Worm (Caenorhabditis elegans) whole organism, early embryonic: ENCODE measurements around the gene F19B10.6.

Experiments used
- B0310.2 ChIP-seq: sonication (generic microtip); optimal IDR thresholded peaks from 2 replicates; lab custom pipeline; 2016; ENCODE audit warnings: mild to moderate bottlenecking, missing genetic modification characterization, missing compliant biosample characterization
- F13C5.2 ChIP-seq: sonication (generic microtip); optimal IDR thresholded peaks from 2 replicates; lab custom pipeline; 2017; ENCODE audit warnings: mild to moderate bottlenecking, missing genetic modification characterization, inconsistent platforms, missing compliant biosample characterization
- aly-1 ChIP-seq: sonication (generic microtip); optimal IDR thresholded peaks from 2 replicates; lab custom pipeline; 2016; ENCODE audit warnings: missing genetic modification characterization, missing compliant biosample characterization
- ama-1 ChIP-seq: fragments of 150-350 bp; optimal IDR thresholded peaks from 2 replicates; lab custom pipeline; 2014
- ceh-13 ChIP-seq: fragments of 200-800 bp; sonication (Bioruptor generic); optimal IDR thresholded peaks from 2 replicates; lab custom pipeline; 2018; ENCODE audit warnings: mild to moderate bottlenecking, missing genetic modification characterization, missing compliant biosample characterization
- ceh-36 ChIP-seq: sonication (generic microtip); optimal IDR thresholded peaks from 2 replicates; lab custom pipeline; 2016; ENCODE audit warnings: missing genetic modification characterization, inconsistent platforms, missing compliant biosample characterization
- ets-7 ChIP-seq: sonication (generic microtip); optimal IDR thresholded peaks from 2 replicates; lab custom pipeline; 2016; ENCODE audit warnings: missing genotype, missing genetic modification characterization, missing compliant biosample characterization
- flt-1 ChIP-seq: fragments of 200-800 bp; sonication (Bioruptor generic); IDR thresholded peaks from 2 replicates; pipeline ENCODE4 v1.3.6; 2022; ENCODE audit warnings: missing genetic modification characterization, missing compliant biosample characterization
- hmbx-1 ChIP-seq: sonication (generic microtip); optimal IDR thresholded peaks from 2 replicates; lab custom pipeline; 2016; ENCODE audit warnings: mild to moderate bottlenecking, missing genetic modification characterization, missing compliant biosample characterization
- hmg-4 ChIP-seq: fragments of 200-800 bp; sonication (Bioruptor generic); optimal IDR thresholded peaks from 2 replicates; lab custom pipeline; 2018; ENCODE audit warnings: mild to moderate bottlenecking, missing genetic modification characterization, missing compliant biosample characterization
- hnd-1 ChIP-seq: sonication (generic microtip); optimal IDR thresholded peaks from 2 replicates; lab custom pipeline; 2016; ENCODE audit warnings: missing genetic modification characterization, missing compliant biosample characterization
- pes-1 ChIP-seq: fragments of 200-800 bp; sonication (Bioruptor generic); IDR thresholded peaks from 2 replicates; pipeline ENCODE4 v1.3.6; 2022; ENCODE audit warnings: missing genetic modification reagents, missing genetic modification characterization, missing compliant biosample characterization
- scrt-1 ChIP-seq: fragments of 200-800 bp; sonication (Bioruptor generic); IDR thresholded peaks from 2 replicates; pipeline ENCODE4 v1.3.6; 2022; ENCODE audit warnings: missing genetic modification characterization, missing compliant biosample characterization
- sea-1 ChIP-seq: fragments of 200-800 bp; sonication (Bioruptor generic); conservative IDR thresholded peaks from 2 replicates; pipeline ENCODE4 v1.3.6; 2022; ENCODE audit warnings: missing genetic modification characterization, missing compliant biosample characterization
- tbx-11 ChIP-seq: fragments of 200-800 bp; sonication (Bioruptor generic); IDR thresholded peaks from 2 replicates; pipeline ENCODE4 v1.3.6; 2022; ENCODE audit warnings: missing genetic modification characterization, missing compliant biosample characterization
- tbx-37 ChIP-seq: fragments of 200-800 bp; sonication (Bioruptor generic); conservative IDR thresholded peaks from 2 replicates; pipeline ENCODE4 v1.3.6; 2022; ENCODE audit warnings: missing genetic modification reagents, missing genetic modification characterization, missing compliant biosample characterization
- tra-4 ChIP-seq: sonication (generic microtip); optimal IDR thresholded peaks from 2 replicates; lab custom pipeline; 2017; ENCODE audit warnings: missing genetic modification characterization, missing compliant biosample characterization

F19B10.6 gene

DNA sequence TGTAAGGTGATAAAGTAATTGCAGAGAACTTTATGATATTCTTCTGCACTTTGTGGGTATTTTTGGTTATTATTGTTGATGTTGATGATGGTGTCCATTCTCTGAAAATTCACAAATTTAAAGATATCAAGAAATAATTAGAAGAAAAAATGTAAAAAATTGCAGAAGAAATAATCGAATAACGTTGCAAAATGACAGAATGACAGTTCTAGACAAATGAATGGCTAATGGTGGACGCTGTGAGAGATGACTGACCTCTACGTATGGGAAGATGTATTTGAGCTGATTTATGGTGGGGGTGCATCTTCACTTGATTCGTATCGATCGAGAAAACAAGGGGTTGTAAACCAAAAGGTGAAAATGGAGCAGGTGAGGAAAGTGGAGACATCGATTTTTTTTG lies 9.8 kb upstream of the F19B10.6 start, which contains the start of gene sea-1:
sea-1 (minus strand) TSS at position 101 of the 400 bp plus-strand sequence.
- TF ChIP-seq hnd-1 (tag; lab: Kevin White, UChicago), result no peak
- TF ChIP-seq flt-1 (GFP tag; lab: Robert Waterston, UW), result no peak
- no peak for TF ChIP-seq hmg-4 (GFP tag; lab: Kevin White, UChicago)
- TF ChIP-seq tbx-37 (GFP tag; lab: Robert Waterston, UW), result no peak
- TF ChIP-seq tra-4 (tag; lab: Kevin White, UChicago), result no peak
- no peak for TF ChIP-seq ets-7 (tag; lab: Kevin White, UChicago)
- TF ChIP-seq B0310.2, result no peak
- no peak for TF ChIP-seq pes-1 (GFP tag; lab: Robert Waterston, UW)
- no peak for TF ChIP-seq ceh-36 (tag; lab: Kevin White, UChicago)
- TF ChIP-seq ceh-13 (GFP tag; lab: Kevin White, UChicago), result no peak
- no peak for TF ChIP-seq aly-1 (tag; lab: Kevin White, UChicago)
- TF ChIP-seq sea-1 (GFP tag; lab: Robert Waterston, UW), result no peak

DNA sequence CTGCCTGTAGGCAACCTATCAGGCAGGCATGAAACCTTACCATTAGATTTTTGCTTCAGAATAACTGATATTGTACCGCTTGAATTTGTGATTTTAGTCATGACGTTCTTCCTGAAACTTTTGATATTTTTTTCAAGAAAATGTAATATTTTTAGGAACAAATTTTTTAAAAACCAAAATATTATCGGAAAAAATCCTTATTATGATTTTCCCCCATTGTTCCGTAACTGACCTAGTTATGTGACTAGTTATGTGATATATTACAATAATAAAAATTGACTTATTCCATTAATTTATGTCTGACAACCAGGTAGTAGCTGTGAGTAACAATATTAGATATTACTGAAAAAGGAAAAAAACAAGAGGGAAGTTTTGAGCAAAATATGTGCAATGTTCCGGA lies 7.3 kb upstream of the F19B10.6 start, which contains the start of gene srx-98:
srx-98 (minus strand) TSS at position 101 of the 400 bp plus-strand sequence.
- no peak for TF ChIP-seq scrt-1 (GFP tag; lab: Robert Waterston, UW)

DNA sequence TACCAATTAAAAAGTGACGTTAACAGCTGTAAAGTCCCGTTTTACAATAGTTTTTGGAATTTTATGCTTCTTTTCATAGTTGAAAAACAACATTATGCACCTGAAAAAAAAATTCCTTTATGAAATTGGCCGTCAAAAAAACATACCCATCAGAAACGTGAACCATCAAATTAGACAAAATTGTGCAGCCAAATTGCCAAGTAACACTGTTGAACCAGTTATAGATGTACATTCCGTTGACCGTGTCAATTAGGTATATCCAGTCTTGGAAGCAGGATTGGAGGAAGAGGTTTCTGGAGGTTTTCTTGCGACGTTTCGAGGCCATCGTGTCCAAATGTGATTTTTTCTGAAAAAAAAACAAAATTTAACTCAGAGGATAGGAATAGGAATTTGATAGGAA lies 5.6 kb upstream of the F19B10.6 start, which contains the start of gene srx-97:
srx-97 (minus strand) TSS at position 101 of the 400 bp plus-strand sequence.
- TF ChIP-seq B0310.2, result no peak
- no peak for TF ChIP-seq sea-1 (GFP tag; lab: Robert Waterston, UW)
- no peak for TF ChIP-seq ama-1 (lab: Kevin White, UChicago)
- no peak for TF ChIP-seq hmbx-1 (tag; lab: Kevin White, UChicago)
- no peak for TF ChIP-seq F13C5.2
- no peak for TF ChIP-seq ceh-36 (tag; lab: Kevin White, UChicago)
- no peak for TF ChIP-seq ets-7 (tag; lab: Kevin White, UChicago)
- TF ChIP-seq hmg-4 (GFP tag; lab: Kevin White, UChicago), result no peak

DNA sequence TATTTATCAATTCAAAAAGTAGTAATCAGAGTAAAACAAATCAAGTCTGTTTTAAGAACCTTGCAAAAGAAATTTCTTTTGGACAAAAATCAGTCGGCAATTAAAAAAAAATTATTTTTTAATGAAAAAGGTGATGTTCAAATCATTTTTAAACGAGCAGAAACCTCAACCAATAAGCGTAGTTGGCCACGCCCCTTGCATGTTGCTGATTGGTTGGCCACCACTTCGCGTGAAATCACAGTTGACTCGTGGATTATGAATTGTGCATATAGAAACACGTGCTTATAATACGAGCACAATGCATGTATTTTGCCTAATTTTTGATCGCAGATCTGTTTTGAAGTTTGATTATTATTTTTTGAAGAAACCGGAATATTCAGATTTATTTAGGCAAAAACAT lies 1.5 kb upstream of the F19B10.6 start:
- TF ChIP-seq flt-1 (GFP tag; lab: Robert Waterston, UW), result no peak
- TF ChIP-seq hmg-4 (GFP tag; lab: Kevin White, UChicago), result no peak
- no peak for TF ChIP-seq tbx-11 (GFP tag; lab: Robert Waterston, UW)
- no peak for TF ChIP-seq scrt-1 (GFP tag; lab: Robert Waterston, UW)
- TF ChIP-seq ceh-36 (tag; lab: Kevin White, UChicago), result no peak
- no peak for TF ChIP-seq F13C5.2
- no peak for TF ChIP-seq tra-4 (tag; lab: Kevin White, UChicago)
- TF ChIP-seq ama-1 (lab: Kevin White, UChicago), result no peak
- no peak for TF ChIP-seq aly-1 (tag; lab: Kevin White, UChicago)
- TF ChIP-seq tbx-37 (GFP tag; lab: Robert Waterston, UW), result no peak
- no peak for TF ChIP-seq ets-7 (tag; lab: Kevin White, UChicago)
- TF ChIP-seq ceh-13 (GFP tag; lab: Kevin White, UChicago), result no peak
- no peak for TF ChIP-seq hmbx-1 (tag; lab: Kevin White, UChicago)
- no peak for TF ChIP-seq B0310.2
- no peak for TF ChIP-seq sea-1 (GFP tag; lab: Robert Waterston, UW)
- no peak for TF ChIP-seq pes-1 (GFP tag; lab: Robert Waterston, UW)
- TF ChIP-seq hnd-1 (tag; lab: Kevin White, UChicago), result no peak

DNA sequence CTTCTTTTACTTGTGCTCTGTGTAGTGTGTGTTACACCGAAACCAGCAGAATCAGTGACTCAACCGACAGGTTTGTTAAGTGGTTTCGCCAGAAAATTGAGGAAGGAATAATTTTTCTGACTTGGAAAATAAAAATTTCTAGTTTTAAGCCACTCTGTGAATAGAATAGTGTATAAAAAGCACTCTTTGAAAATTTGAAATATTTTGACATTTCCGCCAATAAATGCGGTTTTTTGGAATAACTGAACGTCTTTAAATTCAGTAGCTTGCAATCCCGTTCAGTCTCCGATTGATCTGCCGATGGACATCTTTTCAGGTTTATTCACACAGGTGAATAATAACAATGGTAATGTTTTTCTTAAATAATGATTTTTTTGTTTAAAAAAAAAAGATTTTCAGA lies 774 bp upstream of the F19B10.6 start, which contains the start of gene F19B10.3:
F19B10.3 (plus strand) TSS at position 301 of the 400 bp plus-strand sequence.
- no peak for TF ChIP-seq pes-1 (GFP tag; lab: Robert Waterston, UW)
- TF ChIP-seq aly-1 (tag; lab: Kevin White, UChicago), result no peak
- no peak for TF ChIP-seq scrt-1 (GFP tag; lab: Robert Waterston, UW)
- no peak for TF ChIP-seq B0310.2
- no peak for TF ChIP-seq tbx-11 (GFP tag; lab: Robert Waterston, UW)
- TF ChIP-seq ama-1 (lab: Kevin White, UChicago), result no peak
- TF ChIP-seq tra-4 (tag; lab: Kevin White, UChicago), result no peak
- TF ChIP-seq flt-1 (GFP tag; lab: Robert Waterston, UW), result no peak
- no peak for TF ChIP-seq hmbx-1 (tag; lab: Kevin White, UChicago)
- TF ChIP-seq sea-1 (GFP tag; lab: Robert Waterston, UW), result no peak
- TF ChIP-seq hmg-4 (GFP tag; lab: Kevin White, UChicago), result no peak
- TF ChIP-seq ceh-36 (tag; lab: Kevin White, UChicago), result no peak

DNA sequence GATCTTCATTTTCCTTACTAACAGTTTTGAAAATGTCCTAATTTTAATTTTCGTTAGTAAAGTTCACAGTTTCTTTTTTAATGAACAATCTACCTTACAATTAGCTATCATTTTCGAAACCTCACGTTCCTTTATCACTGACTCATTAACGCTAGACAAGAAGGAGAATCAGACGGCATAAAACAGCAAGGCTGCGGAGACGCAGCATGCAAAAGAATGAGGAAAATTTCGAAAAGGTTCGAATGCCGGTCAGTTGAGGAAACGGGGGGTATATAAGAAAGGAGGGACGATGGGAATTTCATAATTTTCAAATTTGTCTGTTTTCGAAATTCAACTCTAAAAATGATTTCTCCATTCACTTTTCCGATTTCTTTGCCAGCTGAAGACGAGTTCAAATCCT lies 1.8 kb downstream of the F19B10.6 start, which contains the start of gene F19B10.13:
F19B10.13 (plus strand) TSS at position 343 of the 400 bp plus-strand sequence.
- TF ChIP-seq flt-1 (GFP tag; lab: Robert Waterston, UW) (no peak), ceh-36 (tag; lab: Kevin White, UChicago) (no peak), sea-1 (GFP tag; lab: Robert Waterston, UW) (no peak), B0310.2 (no peak), aly-1 (tag; lab: Kevin White, UChicago) (no peak), hmbx-1 (tag; lab: Kevin White, UChicago) (no peak), tbx-11 (GFP tag; lab: Robert Waterston, UW) (no peak), tra-4 (tag; lab: Kevin White, UChicago) (no peak), ceh-13 (GFP tag; lab: Kevin White, UChicago) (no peak)

DNA sequence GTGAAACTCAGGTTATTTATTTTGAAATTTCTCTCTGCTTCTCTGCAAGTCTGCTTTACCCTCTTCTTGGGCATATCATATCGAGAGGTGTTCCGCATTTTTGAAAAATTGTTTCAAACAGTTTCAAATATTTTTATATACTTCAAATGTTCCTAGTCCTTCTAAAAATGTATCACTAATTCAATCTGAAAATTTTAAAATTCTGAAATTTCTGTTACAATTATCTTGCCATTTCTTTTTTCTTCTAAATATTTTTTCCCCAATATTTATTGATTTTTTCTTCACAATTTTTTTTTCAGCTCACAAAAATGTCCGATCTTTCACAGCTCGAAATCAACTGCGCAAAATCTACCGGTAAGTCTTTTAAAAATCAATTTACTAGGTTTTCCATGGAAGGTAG lies 3.9 kb downstream of the F19B10.6 start, which contains the start of gene F19B10.4:
F19B10.4 (plus strand) TSS at position 301 of the 400 bp plus-strand sequence.
- TF ChIP-seq tra-4 (tag; lab: Kevin White, UChicago) (no peak), F13C5.2 (no peak), hmbx-1 (tag; lab: Kevin White, UChicago) (no peak), ama-1 (lab: Kevin White, UChicago) (no peak), pes-1 (GFP tag; lab: Robert Waterston, UW) (no peak), tbx-37 (GFP tag; lab: Robert Waterston, UW) (no peak), tbx-11 (GFP tag; lab: Robert Waterston, UW) (no peak), B0310.2 (no peak), ceh-13 (GFP tag; lab: Kevin White, UChicago) (no peak), scrt-1 (GFP tag; lab: Robert Waterston, UW) (no peak), sea-1 (GFP tag; lab: Robert Waterston, UW) (no peak), hnd-1 (tag; lab: Kevin White, UChicago) (no peak), ceh-36 (tag; lab: Kevin White, UChicago) (no peak), aly-1 (tag; lab: Kevin White, UChicago) (no peak), hmg-4 (GFP tag; lab: Kevin White, UChicago) (no peak), flt-1 (GFP tag; lab: Robert Waterston, UW) (no peak), ets-7 (tag; lab: Kevin White, UChicago) (no peak)
